Worm (Caenorhabditis elegans): ENCODE results near the gene irld-25.
"Not testable (repeated sequence)": the region's sequence is repeated elsewhere in the genome, so short reads cannot be mapped to it uniquely, and the experiment has no call there.

The irld-25 gene

ce11 chrV:15241259-15241658 lies 19.8 kb downstream of the irld-25 start, which contains the start of gene chil-12:
chil-12 (plus strand) TSS chrV:15241559.
- no peak for TF ChIP-seq ref-1 (GFP tag; conservative IDR thresholded peaks at IDR 0.05)

- TF ChIP-seq ztf-29 (GFP tag; IDR thresholded peaks at IDR 0.05) (no peak), tab-1 (GFP tag; IDR thresholded peaks at IDR 0.05) (no peak), cog-1 (tag; optimal IDR thresholded peaks at IDR 0.05) (no peak), ztf-23 (GFP tag; IDR thresholded peaks at IDR 0.05) (no peak), med-1 (GFP tag; optimal IDR thresholded peaks at IDR 0.05; ENCODE audit: insufficient read depth) (no peak), flt-1 (GFP tag; IDR thresholded peaks at IDR 0.05) (no peak)
Observed at ce11 chrV:15244456-15244855, 23.0 kb downstream of the irld-25 start, which contains the start of gene kin-30. kin-30 (plus strand) TSS chrV:15244756.

- TF ChIP-seq med-1 (GFP tag; optimal IDR thresholded peaks at IDR 0.05; ENCODE audit: insufficient read depth); ref-1 (GFP tag; conservative IDR thresholded peaks at IDR 0.05); ztf-29 (GFP tag; IDR thresholded peaks at IDR 0.05): not testable (repeated sequence)
Observed at ce11 chrV:15250304-15250703, 28.9 kb downstream of the irld-25 start, which contains the start of gene srd-28. srd-28 (plus strand) TSS chrV:15250604.

- TF ChIP-seq ztf-29 (GFP tag; IDR thresholded peaks at IDR 0.05) (no peak), tab-1 (GFP tag; IDR thresholded peaks at IDR 0.05) (no peak)
Observed at ce11 chrV:15252082-15252481, 30.7 kb downstream of the irld-25 start, which contains the start of gene srbc-76. srbc-76 (plus strand) TSS chrV:15252382.

- TF ChIP-seq tab-1 (GFP tag; IDR thresholded peaks at IDR 0.05) (no peak), ztf-29 (GFP tag; IDR thresholded peaks at IDR 0.05) (no peak), cog-1 (tag; optimal IDR thresholded peaks at IDR 0.05) (no peak), ztf-23 (GFP tag; IDR thresholded peaks at IDR 0.05) (no peak), klf-2 (GFP tag; conservative IDR thresholded peaks at IDR 0.05) (no peak), ref-1 (GFP tag; conservative IDR thresholded peaks at IDR 0.05) (no peak), med-1 (GFP tag; optimal IDR thresholded peaks at IDR 0.05; ENCODE audit: insufficient read depth) (no peak), flt-1 (GFP tag; IDR thresholded peaks at IDR 0.05) (no peak), T22C8.4 (GFP tag; IDR thresholded peaks at IDR 0.05) (no peak)
Observed at ce11 chrV:15253529-15253928, 32.1 kb downstream of the irld-25 start, which contains the start of gene srbc-75. srbc-75 (plus strand) TSS chrV:15253829.

ce11 chrV:15256669-15257068 lies 35.2 kb downstream of the irld-25 start, which contains the start of gene srsx-39:
srsx-39 (minus strand) TSS chrV:15256769.
- TF ChIP-seq flt-1 (GFP tag; IDR thresholded peaks at IDR 0.05); klf-2 (GFP tag; conservative IDR thresholded peaks at IDR 0.05); tab-1 (GFP tag; IDR thresholded peaks at IDR 0.05): not testable (repeated sequence)

- no peak for TF ChIP-seq ztf-29 (GFP tag; IDR thresholded peaks at IDR 0.05)
- TF ChIP-seq cog-1 (tag; optimal IDR thresholded peaks at IDR 0.05): no peak
- no peak for TF ChIP-seq T22C8.4 (GFP tag; IDR thresholded peaks at IDR 0.05)
- no peak for TF ChIP-seq ref-1 (GFP tag; conservative IDR thresholded peaks at IDR 0.05)
- no peak for TF ChIP-seq ztf-23 (GFP tag; IDR thresholded peaks at IDR 0.05)
- TF ChIP-seq med-1 (GFP tag; optimal IDR thresholded peaks at IDR 0.05; ENCODE audit: insufficient read depth): no peak
- TF ChIP-seq tab-1 (GFP tag; IDR thresholded peaks at IDR 0.05): no peak
Observed at ce11 chrV:15259049-15259448, 37.6 kb downstream of the irld-25 start, which contains the start of gene srsx-37. srsx-37 (minus strand) TSS chrV:15259149.

- TF ChIP-seq ref-1 (GFP tag; conservative IDR thresholded peaks at IDR 0.05): no peak
- TF ChIP-seq flt-1 (GFP tag; IDR thresholded peaks at IDR 0.05): no peak
- no peak for TF ChIP-seq T22C8.4 (GFP tag; IDR thresholded peaks at IDR 0.05)
- no peak for TF ChIP-seq cog-1 (tag; optimal IDR thresholded peaks at IDR 0.05)
- TF ChIP-seq med-1 (GFP tag; optimal IDR thresholded peaks at IDR 0.05; ENCODE audit: insufficient read depth): no peak
- TF ChIP-seq ztf-29 (GFP tag; IDR thresholded peaks at IDR 0.05): no peak
- TF ChIP-seq tab-1 (GFP tag; IDR thresholded peaks at IDR 0.05): no peak
- TF ChIP-seq klf-2 (GFP tag; conservative IDR thresholded peaks at IDR 0.05): no peak
- TF ChIP-seq ztf-23 (GFP tag; IDR thresholded peaks at IDR 0.05): no peak
Observed at ce11 chrV:15259904-15260303, 38.5 kb downstream of the irld-25 start, which contains the start of gene M01B2.8. M01B2.8 (plus strand) TSS chrV:15260204.

ce11 chrV:15262336-15262735 lies 40.9 kb downstream of the irld-25 start, which contains the start of gene M01B2.10:
M01B2.10 (minus strand) TSS chrV:15262436.
- not testable (repeated sequence) for TF ChIP-seq T22C8.4 (GFP tag; IDR thresholded peaks at IDR 0.05); flt-1 (GFP tag; IDR thresholded peaks at IDR 0.05); med-1 (GFP tag; optimal IDR thresholded peaks at IDR 0.05; ENCODE audit: insufficient read depth)

- TF ChIP-seq ztf-29 (GFP tag; IDR thresholded peaks at IDR 0.05): no peak
- TF ChIP-seq tab-1 (GFP tag; IDR thresholded peaks at IDR 0.05): no peak
- no peak for TF ChIP-seq klf-2 (GFP tag; conservative IDR thresholded peaks at IDR 0.05)
- TF ChIP-seq ref-1 (GFP tag; conservative IDR thresholded peaks at IDR 0.05): no peak
- TF ChIP-seq ztf-23 (GFP tag; IDR thresholded peaks at IDR 0.05): no peak
- TF ChIP-seq T22C8.4 (GFP tag; IDR thresholded peaks at IDR 0.05): no peak
- TF ChIP-seq flt-1 (GFP tag; IDR thresholded peaks at IDR 0.05): no peak
- no peak for TF ChIP-seq cog-1 (tag; optimal IDR thresholded peaks at IDR 0.05)
- no peak for TF ChIP-seq med-1 (GFP tag; optimal IDR thresholded peaks at IDR 0.05; ENCODE audit: insufficient read depth)
Observed at ce11 chrV:15264131-15264530, 42.7 kb downstream of the irld-25 start, which contains the start of gene M01B2.12. M01B2.12 (minus strand) TSS chrV:15264231.

ce11 chrV:15265814-15266213 lies 44.4 kb downstream of the irld-25 start, which contains the start of gene M01B2.13:
M01B2.13 (minus strand) TSS chrV:15265914.
- no peak for TF ChIP-seq T22C8.4 (GFP tag; IDR thresholded peaks at IDR 0.05)
- no peak for TF ChIP-seq cog-1 (tag; optimal IDR thresholded peaks at IDR 0.05)
- no peak for TF ChIP-seq ref-1 (GFP tag; conservative IDR thresholded peaks at IDR 0.05)
- no peak for TF ChIP-seq med-1 (GFP tag; optimal IDR thresholded peaks at IDR 0.05; ENCODE audit: insufficient read depth)
- no peak for TF ChIP-seq tab-1 (GFP tag; IDR thresholded peaks at IDR 0.05)
- no peak for TF ChIP-seq klf-2 (GFP tag; conservative IDR thresholded peaks at IDR 0.05)
- TF ChIP-seq ztf-23 (GFP tag; IDR thresholded peaks at IDR 0.05): no peak
- TF ChIP-seq ztf-29 (GFP tag; IDR thresholded peaks at IDR 0.05): no peak
- TF ChIP-seq flt-1 (GFP tag; IDR thresholded peaks at IDR 0.05): no peak

Measured in whole organism, midembryonic.